Worm (Caenorhabditis elegans) whole organism, L1 larva: ENCODE results near the gene C45G9.9.

Experiments
- hlh-4 ChIP-seq: sonication (generic microtip); optimal IDR thresholded peaks from 2 replicates; lab custom pipeline; 2016; ENCODE audit warnings: mild to moderate bottlenecking, missing genetic modification characterization, missing compliant biosample characterization
- rnt-1 ChIP-seq: sonication (generic microtip); optimal IDR thresholded peaks from 2 replicates; lab custom pipeline; 2016; ENCODE audit warnings: mild to moderate bottlenecking, missing genetic modification characterization, moderate library complexity, missing compliant biosample characterization
- ztf-11 ChIP-seq, 2 experiments: sonication (generic microtip); optimal IDR thresholded peaks; 2 replicates each; lab custom pipeline; 2016 to 2017; ENCODE audit warnings: missing genetic modification characterization in 2 of 2, missing biosample characterization in 1 of 2, missing compliant biosample characterization in 1 of 2
- ztf-4 ChIP-seq: fragments of 150-350 bp; optimal IDR thresholded peaks from 2 replicates; lab custom pipeline; 2014; ENCODE audit warnings: missing biosample characterization, missing genetic modification characterization

DNA sequence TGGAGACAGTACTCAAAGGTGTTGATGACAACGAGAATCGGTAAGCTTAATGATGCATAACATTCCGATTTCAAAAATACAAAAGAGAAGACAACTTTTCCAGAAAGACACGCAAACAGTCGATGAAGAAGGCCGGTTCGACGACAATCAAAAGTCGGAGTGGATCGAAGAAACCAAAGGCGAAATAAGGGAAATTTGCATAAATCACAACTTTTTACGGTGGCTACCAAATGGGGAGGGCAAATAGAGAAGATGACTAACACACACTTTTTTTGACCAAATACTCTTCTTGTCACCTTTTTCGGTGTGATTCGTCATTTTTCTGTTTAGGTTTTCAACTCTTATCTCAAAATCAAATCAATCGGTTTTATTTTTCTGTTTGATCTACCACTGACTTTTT, 19.5 kb downstream of the C45G9.9 start, which contains the start of gene C45G9.6:
- TF ChIP-seq ztf-4 (tag; lab: Kevin White, UChicago) (no peak), rnt-1 (tag; lab: Kevin White, UChicago) (no peak), ztf-11 (tag; optimal IDR thresholded peaks at IDR 0.05; lab: Kevin White, UChicago) (no peak), hlh-4 (tag; lab: Kevin White, UChicago) (no peak)
